Worm (Caenorhabditis elegans) whole organism, early embryonic: ENCODE results near the gene ceh-63.

ENCODE experiments used
- B0310.2 ChIP-seq: sonication (generic microtip); optimal IDR thresholded peaks from 2 replicates; lab custom pipeline; 2016; ENCODE audit warnings: mild to moderate bottlenecking, missing genetic modification characterization, missing compliant biosample characterization
- F13C5.2 ChIP-seq: sonication (generic microtip); optimal IDR thresholded peaks from 2 replicates; lab custom pipeline; 2017; ENCODE audit warnings: mild to moderate bottlenecking, missing genetic modification characterization, inconsistent platforms, missing compliant biosample characterization
- aly-1 ChIP-seq: sonication (generic microtip); optimal IDR thresholded peaks from 2 replicates; lab custom pipeline; 2016; ENCODE audit warnings: missing genetic modification characterization, missing compliant biosample characterization
- ama-1 ChIP-seq: fragments of 150-350 bp; optimal IDR thresholded peaks from 2 replicates; lab custom pipeline; 2014
- ceh-13 ChIP-seq: fragments of 200-800 bp; sonication (Bioruptor generic); optimal IDR thresholded peaks from 2 replicates; lab custom pipeline; 2018; ENCODE audit warnings: mild to moderate bottlenecking, missing genetic modification characterization, missing compliant biosample characterization
- ceh-36 ChIP-seq: sonication (generic microtip); optimal IDR thresholded peaks from 2 replicates; lab custom pipeline; 2016; ENCODE audit warnings: missing genetic modification characterization, inconsistent platforms, missing compliant biosample characterization
- ets-7 ChIP-seq: sonication (generic microtip); optimal IDR thresholded peaks from 2 replicates; lab custom pipeline; 2016; ENCODE audit warnings: missing genotype, missing genetic modification characterization, missing compliant biosample characterization
- flt-1 ChIP-seq: fragments of 200-800 bp; sonication (Bioruptor generic); IDR thresholded peaks from 2 replicates; pipeline ENCODE4 v1.3.6; 2022; ENCODE audit warnings: missing genetic modification characterization, missing compliant biosample characterization
- hmbx-1 ChIP-seq: sonication (generic microtip); optimal IDR thresholded peaks from 2 replicates; lab custom pipeline; 2016; ENCODE audit warnings: mild to moderate bottlenecking, missing genetic modification characterization, missing compliant biosample characterization
- hmg-4 ChIP-seq: fragments of 200-800 bp; sonication (Bioruptor generic); optimal IDR thresholded peaks from 2 replicates; lab custom pipeline; 2018; ENCODE audit warnings: mild to moderate bottlenecking, missing genetic modification characterization, missing compliant biosample characterization
- hnd-1 ChIP-seq: sonication (generic microtip); optimal IDR thresholded peaks from 2 replicates; lab custom pipeline; 2016; ENCODE audit warnings: missing genetic modification characterization, missing compliant biosample characterization
- pes-1 ChIP-seq: fragments of 200-800 bp; sonication (Bioruptor generic); IDR thresholded peaks from 2 replicates; pipeline ENCODE4 v1.3.6; 2022; ENCODE audit warnings: missing genetic modification reagents, missing genetic modification characterization, missing compliant biosample characterization
- scrt-1 ChIP-seq: fragments of 200-800 bp; sonication (Bioruptor generic); IDR thresholded peaks from 2 replicates; pipeline ENCODE4 v1.3.6; 2022; ENCODE audit warnings: missing genetic modification characterization, missing compliant biosample characterization
- sea-1 ChIP-seq: fragments of 200-800 bp; sonication (Bioruptor generic); conservative IDR thresholded peaks from 2 replicates; pipeline ENCODE4 v1.3.6; 2022; ENCODE audit warnings: missing genetic modification characterization, missing compliant biosample characterization
- tbx-11 ChIP-seq: fragments of 200-800 bp; sonication (Bioruptor generic); IDR thresholded peaks from 2 replicates; pipeline ENCODE4 v1.3.6; 2022; ENCODE audit warnings: missing genetic modification characterization, missing compliant biosample characterization
- tbx-37 ChIP-seq: fragments of 200-800 bp; sonication (Bioruptor generic); conservative IDR thresholded peaks from 2 replicates; pipeline ENCODE4 v1.3.6; 2022; ENCODE audit warnings: missing genetic modification reagents, missing genetic modification characterization, missing compliant biosample characterization
- tra-4 ChIP-seq: sonication (generic microtip); optimal IDR thresholded peaks from 2 replicates; lab custom pipeline; 2017; ENCODE audit warnings: missing genetic modification characterization, missing compliant biosample characterization

ceh-63 gene

ce11 chrX:3673584-3674108 lies at the start of gene ceh-63:
Gene ceh-63, minus strand, starts transcription at chrX:3674058.
- no peak for TF ChIP-seq tbx-11 (GFP tag; lab: Robert Waterston, UW)
- no peak for TF ChIP-seq sea-1 (GFP tag; lab: Robert Waterston, UW)
- no peak for TF ChIP-seq B0310.2 (tag; lab: Kevin White, UChicago)
- TF ChIP-seq hnd-1 (tag; lab: Kevin White, UChicago) = no peak
- TF ChIP-seq tra-4 (tag; lab: Kevin White, UChicago) = no peak
- no peak for TF ChIP-seq ceh-13 (GFP tag; lab: Kevin White, UChicago)

DNA sequence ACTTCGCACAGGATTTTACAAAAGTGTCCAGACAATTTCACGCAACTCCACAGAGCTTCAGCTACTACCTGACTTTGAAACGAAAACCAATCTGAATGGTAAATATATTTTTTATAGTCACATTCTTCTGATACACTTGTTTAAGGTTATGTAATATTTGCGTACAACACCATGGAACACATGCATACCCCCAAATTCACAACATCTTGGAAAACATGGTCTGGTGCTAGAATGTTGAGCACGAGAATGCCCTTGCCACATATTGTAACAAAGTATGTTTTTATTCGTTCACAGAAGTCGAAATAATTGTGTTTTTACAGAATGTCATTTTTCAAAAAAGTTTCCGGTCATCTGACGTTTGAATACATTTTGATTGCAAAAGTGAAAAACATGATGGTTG lies 42.0 kb upstream of the ceh-63 start:
- TF ChIP-seq hmbx-1 (tag; lab: Kevin White, UChicago) (no peak), ceh-13 (GFP tag; lab: Kevin White, UChicago) (no peak), F13C5.2 (tag; lab: Kevin White, UChicago) (no peak), pes-1 (no peak), hnd-1 (tag; lab: Kevin White, UChicago) (no peak), tbx-37 (no peak), tra-4 (tag; lab: Kevin White, UChicago) (no peak), ets-7 (tag; lab: Kevin White, UChicago) (no peak), hmg-4 (GFP tag; lab: Kevin White, UChicago) (no peak), ceh-36 (tag; lab: Kevin White, UChicago) (no peak), scrt-1 (GFP tag; lab: Robert Waterston, UW) (no peak), B0310.2 (tag; lab: Kevin White, UChicago) (no peak), tbx-11 (GFP tag; lab: Robert Waterston, UW) (no peak), sea-1 (GFP tag; lab: Robert Waterston, UW) (no peak)

DNA sequence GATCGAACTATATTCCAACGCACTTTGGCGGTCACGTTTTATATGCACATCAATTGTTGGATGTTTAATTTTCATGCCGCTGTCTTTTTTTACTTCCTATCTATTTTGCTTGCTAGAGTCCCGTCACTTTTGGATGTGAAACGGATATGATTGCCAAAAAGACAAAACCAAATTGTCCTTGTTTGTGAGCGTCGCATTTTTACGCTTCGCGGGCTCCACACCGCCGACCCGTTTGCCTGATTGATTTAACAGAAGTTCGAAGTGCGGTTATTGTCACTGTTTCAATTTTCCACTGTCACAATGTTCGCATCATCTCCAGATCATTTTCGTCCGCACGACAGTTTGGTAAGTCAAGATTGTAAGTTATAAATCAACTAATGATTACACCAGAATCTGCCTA lies 40.9 kb upstream of the ceh-63 start, which contains the start of gene C01C4.2:
C01C4.2 (plus strand) TSS at position 301 of the 400 bp plus-strand sequence.
- TF ChIP-seq F13C5.2 (tag; lab: Kevin White, UChicago) (no peak), pes-1 (no peak)

DNA sequence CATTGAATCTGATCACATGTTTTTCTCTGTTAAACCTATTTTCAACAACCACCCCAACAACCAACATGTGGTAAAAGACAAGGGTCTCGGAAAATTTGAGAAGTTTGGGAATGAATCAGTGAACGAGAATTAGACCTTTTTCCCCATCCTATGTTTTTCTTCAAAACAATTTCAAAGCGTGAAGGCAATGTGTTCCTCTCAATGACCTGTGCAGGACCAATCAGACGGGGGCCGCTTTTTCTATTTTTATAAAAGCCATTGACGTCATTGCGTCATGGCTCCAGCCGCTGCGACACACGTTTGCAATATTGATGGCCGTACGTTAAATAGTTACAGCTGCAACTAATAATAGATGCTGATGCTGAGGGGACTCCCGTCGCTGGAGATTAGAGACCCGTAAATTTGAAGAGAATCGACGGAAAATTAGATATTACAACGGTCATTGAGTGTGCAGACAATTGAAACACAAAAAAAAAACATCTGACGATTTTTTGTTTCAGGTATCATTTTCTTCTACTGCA lies 37.8 kb upstream of the ceh-63 start:
- TF ChIP-seq ets-7 (tag; lab: Kevin White, UChicago) = no peak
- TF ChIP-seq aly-1 (tag; lab: Kevin White, UChicago) = no peak
- no peak for TF ChIP-seq scrt-1 (GFP tag; lab: Robert Waterston, UW)
- TF ChIP-seq B0310.2 (tag; lab: Kevin White, UChicago) = no peak
- no peak for TF ChIP-seq hnd-1 (tag; lab: Kevin White, UChicago)

ce11 chrX:3709747-3710146 lies 35.9 kb upstream of the ceh-63 start:
- no peak for TF ChIP-seq aly-1 (tag; lab: Kevin White, UChicago)
- TF ChIP-seq B0310.2 (tag; lab: Kevin White, UChicago) = no peak
- no peak for TF ChIP-seq ets-7 (tag; lab: Kevin White, UChicago)

ce11 chrX:3706319-3706718 lies 32.5 kb upstream of the ceh-63 start:
- TF ChIP-seq B0310.2 (tag; lab: Kevin White, UChicago) (no peak), ets-7 (tag; lab: Kevin White, UChicago) (no peak), ama-1 (no peak), tbx-37 (no peak), F13C5.2 (tag; lab: Kevin White, UChicago) (no peak), scrt-1 (GFP tag; lab: Robert Waterston, UW) (no peak), sea-1 (GFP tag; lab: Robert Waterston, UW) (no peak), ceh-36 (tag; lab: Kevin White, UChicago) (no peak), pes-1 (no peak), hmg-4 (GFP tag; lab: Kevin White, UChicago) (no peak), tra-4 (tag; lab: Kevin White, UChicago) (no peak), hmbx-1 (tag; lab: Kevin White, UChicago) (no peak), hnd-1 (tag; lab: Kevin White, UChicago) (no peak), aly-1 (tag; lab: Kevin White, UChicago) (no peak), tbx-11 (GFP tag; lab: Robert Waterston, UW) (no peak), ceh-13 (GFP tag; lab: Kevin White, UChicago) (no peak), flt-1 (GFP tag; lab: Robert Waterston, UW) (no peak)

- no peak for TF ChIP-seq hnd-1 (tag; lab: Kevin White, UChicago)
- TF ChIP-seq flt-1 (GFP tag; lab: Robert Waterston, UW) = no peak
- no peak for TF ChIP-seq sea-1 (GFP tag; lab: Robert Waterston, UW)
- TF ChIP-seq scrt-1 (GFP tag; lab: Robert Waterston, UW) = no peak
- no peak for TF ChIP-seq ama-1
- no peak for TF ChIP-seq tra-4 (tag; lab: Kevin White, UChicago)
These were observed 31.5 kb upstream of the ceh-63 start for ce11 chrX:3705319-3705718.

ce11 chrX:3701861-3702260 lies 28.0 kb upstream of the ceh-63 start:
- TF ChIP-seq pes-1 (no peak), aly-1 (tag; lab: Kevin White, UChicago) (no peak), ama-1 (no peak), hmg-4 (GFP tag; lab: Kevin White, UChicago) (no peak), scrt-1 (GFP tag; lab: Robert Waterston, UW) (no peak), ets-7 (tag; lab: Kevin White, UChicago) (no peak), hmbx-1 (tag; lab: Kevin White, UChicago) (no peak), tbx-37 (no peak), sea-1 (GFP tag; lab: Robert Waterston, UW) (no peak), B0310.2 (tag; lab: Kevin White, UChicago) (no peak), ceh-36 (tag; lab: Kevin White, UChicago) (no peak), F13C5.2 (tag; lab: Kevin White, UChicago) (no peak), flt-1 (GFP tag; lab: Robert Waterston, UW) (no peak), tra-4 (tag; lab: Kevin White, UChicago) (no peak)
